Fruit fly (Drosophila melanogaster) whole organism, embryonic: ENCODE data around the gene KFase.

ENCODE experiments used
- Ada2b ChIP-seq: fragments of 200-800 bp; sonication (Bioruptor generic); IDR thresholded peaks from 2 replicates; pipeline ENCODE4 v1.3.6; 2022; ENCODE audit warnings: missing biosample characterization, missing genetic modification characterization
- Antp ChIP-seq: fragments of 200-800 bp; sonication (Bioruptor generic); optimal IDR thresholded peaks from 3 replicates; lab custom pipeline; 2016; ENCODE audit warnings: missing biosample characterization, missing genetic modification characterization
- Bgb ChIP-seq: fragments of 200-800 bp; sonication (Bioruptor generic); IDR thresholded peaks from 2 replicates; pipeline ENCODE4 v1.3.6; 2022; ENCODE audit warnings: missing biosample characterization, missing genetic modification characterization; ENCODE audit not compliant: partially characterized antibody
- CG1024 ChIP-seq: fragments of 200-800 bp; sonication (Bioruptor generic); IDR thresholded peaks from 2 replicates; pipeline ENCODE4 v1.3.6; 2022; ENCODE audit warnings: missing biosample characterization, missing genetic modification characterization
- CG10654 ChIP-seq: fragments of 200-800 bp; sonication (Bioruptor generic); optimal IDR thresholded peaks from 2 replicates; lab custom pipeline; 2016; ENCODE audit warnings: missing biosample characterization, missing genetic modification characterization
- CG11398 ChIP-seq: fragments of 200-800 bp; sonication (Bioruptor generic); optimal IDR thresholded peaks from 2 replicates; lab custom pipeline; 2016; ENCODE audit warnings: missing biosample characterization, missing genetic modification characterization
- CG11560 ChIP-seq: fragments of 200-800 bp; sonication (Bioruptor generic); IDR thresholded peaks from 3 replicates; pipeline ENCODE4 v1.3.6; 2022; ENCODE audit warnings: missing biosample characterization, missing genetic modification characterization
- CG12299 ChIP-seq: fragments of 200-800 bp; sonication (Bioruptor generic); optimal IDR thresholded peaks from 2 replicates; lab custom pipeline; 2018; ENCODE audit warnings: missing biosample characterization, mild to moderate bottlenecking, missing genetic modification characterization
- CG13296 ChIP-seq: fragments of 200-800 bp; sonication (Bioruptor generic); optimal IDR thresholded peaks from 3 replicates; lab custom pipeline; 2018; ENCODE audit warnings: missing biosample characterization, mild to moderate bottlenecking, missing genetic modification characterization
- CG13624 ChIP-seq: fragments of 200-800 bp; sonication (Bioruptor generic); optimal IDR thresholded peaks from 2 replicates; lab custom pipeline; 2016; ENCODE audit warnings: missing biosample characterization, missing genetic modification characterization
- CG14014 ChIP-seq: fragments of 200-800 bp; sonication (Bioruptor generic); IDR thresholded peaks from 2 replicates; pipeline ENCODE4 v1.3.6; 2022; ENCODE audit warnings: missing biosample characterization, missing genetic modification characterization
- CG15514 ChIP-seq: fragments of 200-800 bp; sonication (Bioruptor generic); optimal IDR thresholded peaks from 3 replicates; lab custom pipeline; 2017; ENCODE audit warnings: missing biosample characterization, missing genetic modification characterization, mild to moderate bottlenecking, moderate library complexity, missing genetic modification reagents
- CG15696 ChIP-seq: fragments of 200-800 bp; sonication (Bioruptor generic); optimal IDR thresholded peaks from 2 replicates; lab custom pipeline; 2019; ENCODE audit warnings: missing biosample characterization, mild to moderate bottlenecking, missing genetic modification characterization, moderate library complexity
- CG1792 ChIP-seq: fragments of 200-800 bp; sonication (Bioruptor generic); optimal IDR thresholded peaks from 2 replicates; lab custom pipeline; 2016; ENCODE audit warnings: missing biosample characterization, missing genetic modification characterization
- CG2199 ChIP-seq: fragments of 200-800 bp; sonication (Bioruptor generic); IDR thresholded peaks from 3 replicates; pipeline ENCODE4 v1.3.6; 2022; ENCODE audit warnings: missing biosample characterization, missing genetic modification characterization
- CG2712 ChIP-seq: fragments of 200-800 bp; optimal IDR thresholded peaks from 3 replicates; lab custom pipeline; 2019; ENCODE audit warnings: missing biosample characterization, mild to moderate bottlenecking, missing genetic modification characterization, moderate library complexity
- CG2875 ChIP-seq: fragments of 200-800 bp; sonication (Bioruptor generic); optimal IDR thresholded peaks from 2 replicates; lab custom pipeline; 2017; ENCODE audit warnings: missing biosample characterization, mild to moderate bottlenecking, missing genetic modification characterization, missing genetic modification reagents
- CG31441 ChIP-seq: fragments of 200-800 bp; sonication (Bioruptor generic); IDR thresholded peaks from 2 replicates; pipeline ENCODE4 v1.3.6; 2022; ENCODE audit warnings: missing biosample characterization, missing genetic modification characterization
- CG4328 ChIP-seq: fragments of 200-800 bp; sonication (Bioruptor generic); optimal IDR thresholded peaks from 3 replicates; lab custom pipeline; 2017; ENCODE audit warnings: missing biosample characterization, missing genetic modification reagents, missing genetic modification characterization
- CG6175 ChIP-seq: fragments of 200-800 bp; sonication (Bioruptor generic); IDR thresholded peaks from 3 replicates; pipeline ENCODE4 v1.3.6; 2022; ENCODE audit warnings: missing biosample characterization, missing genetic modification characterization
- CG6683 ChIP-seq: fragments of 200-800 bp; sonication (Bioruptor generic); optimal IDR thresholded peaks from 2 replicates; lab custom pipeline; 2017; ENCODE audit warnings: missing biosample characterization, mild to moderate bottlenecking, missing genetic modification characterization, missing genetic modification reagents
- CG7271 ChIP-seq: fragments of 200-800 bp; sonication (Bioruptor generic); optimal IDR thresholded peaks from 2 replicates; lab custom pipeline; 2018; ENCODE audit warnings: missing biosample characterization, mild to moderate bottlenecking, missing genetic modification characterization, moderate library complexity
- CG8388 ChIP-seq: fragments of 200-800 bp; sonication (Bioruptor generic); optimal IDR thresholded peaks from 2 replicates; lab custom pipeline; 2019; ENCODE audit warnings: missing biosample characterization, mild to moderate bottlenecking, missing genetic modification characterization, moderate library complexity
- CG9215 ChIP-seq: fragments of 200-800 bp; sonication (Bioruptor generic); IDR thresholded peaks from 2 replicates; pipeline ENCODE4 v1.3.6; 2022; ENCODE audit warnings: missing biosample characterization, missing genetic modification characterization
- CkIIα-i1 ChIP-seq: fragments of 200-800 bp; sonication (Bioruptor generic); IDR thresholded peaks from 2 replicates; pipeline ENCODE4 v1.3.6; 2022; ENCODE audit warnings: missing biosample characterization, missing genetic modification characterization
- CoRest ChIP-seq: fragments of 200-800 bp; sonication (Bioruptor generic); optimal IDR thresholded peaks from 3 replicates; lab custom pipeline; 2018; ENCODE audit warnings: missing biosample characterization, mild to moderate bottlenecking, missing genetic modification characterization, moderate library complexity
- Dip3 ChIP-seq: fragments of 200-800 bp; sonication (Bioruptor generic); optimal IDR thresholded peaks from 3 replicates; lab custom pipeline; 2016; ENCODE audit warnings: missing biosample characterization, missing genetic modification characterization
- HLH3B ChIP-seq: fragments of 200-800 bp; sonication (Bioruptor generic); IDR thresholded peaks from 2 replicates; pipeline ENCODE4 v1.3.6; 2022; ENCODE audit warnings: missing biosample characterization, missing genetic modification characterization
- Hmr ChIP-seq: fragments of 200-800 bp; sonication (Bioruptor generic); optimal IDR thresholded peaks from 3 replicates; lab custom pipeline; 2017; ENCODE audit warnings: mild to moderate bottlenecking, missing biosample characterization, missing genetic modification reagents, missing genetic modification characterization
- Kr ChIP-seq: fragments of 200-800 bp; sonication (Bioruptor generic); optimal IDR thresholded peaks from 2 replicates; lab custom pipeline; 2017; ENCODE audit warnings: missing biosample characterization, mild to moderate bottlenecking, missing genetic modification characterization
- NC2α ChIP-seq: fragments of 200-800 bp; sonication (Bioruptor generic); optimal IDR thresholded peaks from 2 replicates; lab custom pipeline; 2016; ENCODE audit warnings: missing biosample characterization, missing genetic modification characterization
- Sin3A ChIP-seq: fragments of >200 bp; optimal IDR thresholded peaks from 2 replicates; lab custom pipeline; 2018
- Vsx1 ChIP-seq: fragments of 200-800 bp; sonication (Bioruptor generic); optimal IDR thresholded peaks from 2 replicates; lab custom pipeline; 2017; ENCODE audit warnings: missing biosample characterization, mild to moderate bottlenecking, missing genetic modification characterization, missing genetic modification reagents
- ab ChIP-seq: fragments of 200-800 bp; sonication (Bioruptor generic); optimal IDR thresholded peaks from 2 replicates; lab custom pipeline; 2016; ENCODE audit warnings: missing biosample characterization, missing genetic modification characterization
- chif ChIP-seq, 2 experiments: fragments of 200-800 bp; sonication (Bioruptor generic); optimal IDR thresholded peaks; 3 replicates each; lab custom pipeline; 2016; ENCODE audit warnings: missing biosample characterization in 2 of 2, missing genetic modification characterization in 2 of 2
- croc ChIP-seq: fragments of 200-800 bp; sonication (Bioruptor generic); conservative IDR thresholded peaks from 3 replicates; pipeline ENCODE4 v1.3.6; 2022; ENCODE audit warnings: missing biosample characterization, missing genetic modification characterization
- crol ChIP-seq: fragments of 200-800 bp; sonication (Bioruptor generic); IDR thresholded peaks from 2 replicates; pipeline ENCODE4 v1.3.6; 2022; ENCODE audit warnings: missing biosample characterization, missing genetic modification characterization
- danr ChIP-seq: fragments of 200-800 bp; sonication (Bioruptor generic); IDR thresholded peaks from 2 replicates; pipeline ENCODE4 v1.3.6; 2022; ENCODE audit warnings: missing biosample characterization, missing genetic modification characterization
- dm ChIP-seq: fragments of 200-800 bp; sonication (Bioruptor generic); optimal IDR thresholded peaks from 3 replicates; lab custom pipeline; 2016; ENCODE audit warnings: missing biosample characterization, missing genetic modification characterization
- ewg ChIP-seq: fragments of 200-800 bp; sonication (Bioruptor generic); optimal IDR thresholded peaks from 3 replicates; lab custom pipeline; 2017; ENCODE audit warnings: mild to moderate bottlenecking, missing biosample characterization, missing genetic modification reagents, missing genetic modification characterization
- kni ChIP-seq: fragments of 200-800 bp; sonication (Bioruptor generic); optimal IDR thresholded peaks from 3 replicates; lab custom pipeline; 2017; ENCODE audit warnings: mild to moderate bottlenecking, missing biosample characterization, missing genetic modification reagents, missing genetic modification characterization
- lov ChIP-seq, 2 experiments: fragments of 200-800 bp in 1 of 2; fragments of >200 bp in 1 of 2; sonication (Bioruptor generic) in 1 of 2; IDR thresholded peaks in 1 of 2; optimal IDR thresholded peaks in 1 of 2; 2 replicates in 1 of 2; 3 replicates in 1 of 2; pipeline versions ENCODE4 v1.3.6 to Lab custom; 2017 to 2022; ENCODE audit warnings: missing biosample characterization in 1 of 2, missing genetic modification characterization in 1 of 2
- otp ChIP-seq: fragments of 200-800 bp; sonication (Bioruptor generic); IDR thresholded peaks from 3 replicates; pipeline ENCODE4, ENCODE4 v1.3.6; 2022; ENCODE audit warnings: missing biosample characterization, missing genetic modification characterization
- phol ChIP-seq: fragments of 200-800 bp; sonication (Bioruptor generic); optimal IDR thresholded peaks from 3 replicates; lab custom pipeline; 2018; ENCODE audit warnings: missing biosample characterization, mild to moderate bottlenecking, missing genetic modification characterization, moderate library complexity
- pum ChIP-seq: fragments of 200-800 bp; sonication (Bioruptor generic); optimal IDR thresholded peaks from 2 replicates; lab custom pipeline; 2016; ENCODE audit warnings: missing biosample characterization, missing genetic modification characterization
- pzg ChIP-seq: fragments of 200-800 bp; sonication (Bioruptor generic); optimal IDR thresholded peaks from 3 replicates; lab custom pipeline; 2018; ENCODE audit warnings: missing biosample characterization, mild to moderate bottlenecking, missing genetic modification characterization, moderate library complexity
- sc ChIP-seq, 3 experiments: fragments of >200 bp in 2 of 3; fragments of 200-800 bp in 1 of 3; sonication (Bioruptor generic) in 1 of 3; optimal IDR thresholded peaks; 2 replicates in 2 of 3; 3 replicates in 1 of 3; lab custom pipeline; 2017; ENCODE audit warnings: mild to moderate bottlenecking in 1 of 3, missing biosample characterization in 1 of 3, missing genetic modification characterization in 1 of 3, missing genetic modification reagents in 1 of 3
- sd ChIP-seq: fragments of 200-800 bp; sonication (Bioruptor generic); optimal IDR thresholded peaks from 3 replicates; lab custom pipeline; 2018; ENCODE audit warnings: missing biosample characterization, mild to moderate bottlenecking, missing genetic modification characterization, moderate library complexity
- sens ChIP-seq: fragments of 200-800 bp; sonication (Bioruptor generic); peaks from one replicate; lab custom pipeline; 2016; ENCODE audit warnings: missing biosample characterization, missing genetic modification characterization
- twi ChIP-seq: fragments of 200-800 bp; optimal IDR thresholded peaks from 2 replicates; lab custom pipeline; 2019; ENCODE audit warnings: missing biosample characterization, mild to moderate bottlenecking, missing genetic modification characterization, moderate library complexity
- zf30C ChIP-seq: fragments of 200-800 bp; sonication (Bioruptor generic); optimal IDR thresholded peaks from 3 replicates; lab custom pipeline; 2018; ENCODE audit warnings: missing biosample characterization, mild to moderate bottlenecking, missing genetic modification characterization

KFase gene

DNA sequence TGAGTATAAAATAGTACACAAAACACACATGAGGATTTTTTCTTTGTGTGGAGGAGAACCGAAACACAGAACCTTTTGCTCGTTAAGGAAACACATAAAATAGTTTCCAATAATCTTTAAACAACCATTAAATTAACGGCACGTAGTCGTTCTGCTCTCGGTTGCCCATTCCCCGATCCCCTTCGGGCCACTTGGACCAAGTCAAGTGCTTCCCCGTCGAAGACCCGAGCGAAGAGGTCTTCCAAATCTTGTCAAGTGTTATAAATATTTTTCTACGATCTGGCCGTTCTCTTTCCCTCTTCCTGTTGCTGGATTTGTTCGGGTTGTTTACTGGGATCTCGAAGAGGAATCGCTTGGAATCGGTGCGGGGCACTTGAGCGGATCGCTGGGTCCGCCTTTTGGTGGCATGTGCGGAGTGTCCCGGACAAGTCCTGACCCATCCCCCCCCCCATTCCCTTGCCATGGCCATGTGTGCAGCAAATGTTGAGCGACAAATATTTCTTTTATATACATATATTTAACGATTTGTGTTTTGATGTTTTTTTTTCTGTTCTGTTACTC, 42.5 kb upstream of the KFase start (continued):
- TF ChIP-seq lov (optimal IDR thresholded peaks at IDR 0.05; lab: Kevin White, UChicago) (no peak), lov (GFP tag; IDR thresholded peaks at IDR 0.05; lab: Robert Waterston, UW) (no peak), otp (GFP tag; lab: Robert Waterston, UW) (no peak), CG11560 (tag; lab: Robert Waterston, UW) (no peak), CG2199 (GFP tag; lab: Robert Waterston, UW) (0 out of 3 replicates have a peak, but pooled peaks have one; percentile 59), CG6175 (GFP tag; lab: Robert Waterston, UW) (no peak), CG15696 (tag; lab: Kevin White, UChicago) (no peak), CG2875 (GFP tag; lab: Kevin White, UChicago) (no peak), twi (tag; lab: Kevin White, UChicago) (peak; percentile 93), crol (GFP tag; lab: Robert Waterston, UW) (peak; percentile 51), Kr (no peak), CG1792 (no peak), Vsx1 (no peak), Dip3 (GFP tag; lab: Kevin White, UChicago) (no peak), Sin3A (lab: Kevin White, UChicago) (no peak), ab (GFP tag; lab: Kevin White, UChicago) (no peak), CG13296 (GFP tag; lab: Kevin White, UChicago) (no peak), CG8388 (GFP tag; lab: Kevin White, UChicago) (no peak), Ada2b (GFP tag; lab: Robert Waterston, UW) (no peak), zf30C (GFP tag; lab: Kevin White, UChicago) (peak; percentile 57), Hmr (GFP tag; lab: Kevin White, UChicago) (no peak), chif (GFP tag; optimal IDR thresholded peaks at IDR 0.05; lab: Kevin White, UChicago) (no peak), croc (GFP tag; lab: Robert Waterston, UW) (no peak), CG31441 (GFP tag; lab: Robert Waterston, UW) (no peak), ewg (GFP tag; lab: Kevin White, UChicago) (no peak), CG12299 (tag; lab: Kevin White, UChicago) (no peak), CkIIα-i1 (GFP tag; lab: Robert Waterston, UW) (no peak), CG4328 (GFP tag; lab: Kevin White, UChicago) (no peak), Antp (GFP tag; lab: Kevin White, UChicago) (no peak), sd (no peak), pzg (GFP tag; lab: Kevin White, UChicago) (no peak), sens (GFP tag; lab: Kevin White, UChicago) (no peak), dm (no peak), kni (GFP tag; lab: Kevin White, UChicago) (peak; percentile 19), Bgb (GFP tag; lab: Robert Waterston, UW) (no peak), danr (GFP tag; lab: Robert Waterston, UW) (no peak), CG15514 (GFP tag; lab: Kevin White, UChicago) (no peak), CG10654 (GFP tag; lab: Kevin White, UChicago) (no peak), sc (optimal IDR thresholded peaks at IDR 0.05; lab: Kevin White, UChicago) (no peak), sc (GFP tag; optimal IDR thresholded peaks at IDR 0.05; lab: Kevin White, UChicago) (no peak), CG6683 (GFP tag; lab: Kevin White, UChicago) (no peak)
- TF ChIP-seq, all 482 proteins: peak for 9

DNA sequence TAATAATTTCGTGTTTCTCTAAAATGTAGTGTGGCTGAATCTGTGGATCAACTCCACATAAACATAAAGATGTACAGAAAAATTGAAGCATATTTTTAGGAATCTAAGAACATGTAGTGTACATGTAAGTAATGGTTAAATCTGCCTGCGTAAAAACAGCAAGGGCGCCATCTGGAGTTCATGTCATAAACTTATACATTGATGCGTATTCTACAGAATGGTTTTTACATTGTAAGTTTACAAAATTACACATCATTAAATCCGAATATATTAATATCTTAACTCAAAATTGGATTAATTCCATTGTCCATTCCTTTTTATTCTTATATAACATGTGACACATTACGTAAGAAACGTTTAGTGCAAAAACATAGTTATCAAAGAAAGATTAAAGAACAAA, 38.4 kb upstream of the KFase start:
- TF ChIP-seq CG7271 (tag; lab: Kevin White, UChicago) (no peak), HLH3B (GFP tag; lab: Robert Waterston, UW) (no peak), CoRest (tag; lab: Kevin White, UChicago) (peak; percentile 4), pum (GFP tag; lab: Kevin White, UChicago) (no peak), phol (tag; lab: Kevin White, UChicago) (peak; percentile 9), CG2712 (tag; lab: Kevin White, UChicago) (peak; percentile 26), CG11398 (no peak), CG9215 (GFP tag; lab: Robert Waterston, UW) (no peak), CG14014 (GFP tag; lab: Robert Waterston, UW) (no peak), CG13624 (GFP tag; lab: Kevin White, UChicago) (peak; percentile 21), NC2α (GFP tag; lab: Kevin White, UChicago) (no peak), CG1024 (GFP tag; lab: Robert Waterston, UW) (no peak)
